Worm (Caenorhabditis elegans): ENCODE measurements around the gene srt-8.
"Not testable (repeated sequence)": the region's sequence is repeated elsewhere in the genome, so short reads cannot be mapped to it uniquely, and the experiment has no call there.

srt-8 gene

ce11 chrV:3054254-3054653 lies 32.1 kb upstream of the srt-8 start, which contains the start of gene C50H11.8:
Gene C50H11.8 (plus strand): TSS chrV:3054554.
- TF ChIP-seq lsy-2 (tag; optimal IDR thresholded peaks at IDR 0.05) (no peak), nhr-11 (tag; optimal IDR thresholded peaks at IDR 0.05) (no peak), lin-11 (tag; optimal IDR thresholded peaks at IDR 0.05) (no peak), nhr-23 (tag; optimal IDR thresholded peaks at IDR 0.05) (no peak), nhr-77 (tag; optimal IDR thresholded peaks at IDR 0.05) (no peak), unc-62 (GFP tag; optimal IDR thresholded peaks at IDR 0.05) (no peak), sma-3 (GFP tag; optimal IDR thresholded peaks at IDR 0.05) (no peak), mdl-1 (tag; optimal IDR thresholded peaks at IDR 0.05) (no peak), nhr-129 (tag; optimal IDR thresholded peaks at IDR 0.05) (no peak), peb-1 (tag; optimal IDR thresholded peaks at IDR 0.05) (no peak), nhr-6 (tag; optimal IDR thresholded peaks at IDR 0.05) (no peak)

- TF ChIP-seq lsy-2 (tag; optimal IDR thresholded peaks at IDR 0.05), result no peak
- no peak for TF ChIP-seq nhr-12 (tag; optimal IDR thresholded peaks at IDR 0.05)
- no peak for TF ChIP-seq unc-62 (GFP tag; optimal IDR thresholded peaks at IDR 0.05)
- no peak for TF ChIP-seq skn-1 (tag; optimal IDR thresholded peaks at IDR 0.05)
- no peak for TF ChIP-seq blmp-1 (tag; optimal IDR thresholded peaks at IDR 0.05; ENCODE audit: insufficient read depth)
- no peak for TF ChIP-seq nhr-237 (tag; optimal IDR thresholded peaks at IDR 0.05)
- no peak for TF ChIP-seq elt-1 (tag; optimal IDR thresholded peaks at IDR 0.05)
- TF ChIP-seq dmd-4 (tag; optimal IDR thresholded peaks at IDR 0.05), result no peak
Measured at ce11 chrV:3058996-3059395, 27.4 kb upstream of the srt-8 start, which contains the start of gene str-244. Gene str-244 (minus strand): TSS chrV:3059096.

- TF ChIP-seq unc-39 (tag; optimal IDR thresholded peaks at IDR 0.05), result no peak
Measured at ce11 chrV:3062078-3062477, 24.3 kb upstream of the srt-8 start, which contains the start of gene srt-15. Gene srt-15 (minus strand): TSS chrV:3062178.

DNA sequence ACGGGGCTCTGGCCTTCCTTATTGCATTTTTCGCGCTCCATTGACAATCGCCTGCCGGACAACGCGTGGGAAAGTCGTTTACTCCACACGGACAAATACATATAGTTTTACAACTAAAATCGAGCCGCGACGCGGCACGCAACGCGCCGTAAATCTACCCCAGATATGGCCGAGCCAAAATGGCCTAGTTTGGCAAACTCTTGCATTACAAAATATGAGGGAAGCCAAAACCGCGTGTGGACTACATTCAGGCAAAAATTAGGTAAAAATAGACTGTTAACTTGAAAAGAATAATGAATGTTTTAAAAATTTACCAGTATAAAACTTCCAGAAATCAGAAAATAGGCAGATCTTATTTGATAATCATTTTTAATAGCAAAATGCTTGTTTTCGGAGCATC lies 21.9 kb upstream of the srt-8 start, which contains the start of gene srt-16:
srt-16 (minus strand) TSS at position 101 of the 400 bp plus-strand sequence.
- not testable (repeated sequence) for TF ChIP-seq mbf-1, dmd-4, aly-2 (tag; optimal IDR thresholded peaks at IDR 0.05)

ce11 chrV:3065928-3066327 lies 20.4 kb upstream of the srt-8 start, which contains the start of gene srh-185:
Gene srh-185 (plus strand): TSS chrV:3066228.
- TF ChIP-seq fos-1 (tag; optimal IDR thresholded peaks at IDR 0.05), result no peak
- no peak for TF ChIP-seq lin-11 (tag; optimal IDR thresholded peaks at IDR 0.05)
- TF ChIP-seq sma-9 (GFP tag; optimal IDR thresholded peaks at IDR 0.05), result no peak
- no peak for TF ChIP-seq sma-9 (tag; optimal IDR thresholded peaks at IDR 0.05)
- TF ChIP-seq blmp-1 (tag; optimal IDR thresholded peaks at IDR 0.05; ENCODE audit: insufficient read depth), result no peak
- no peak for TF ChIP-seq dmd-4 (tag; optimal IDR thresholded peaks at IDR 0.05)
- no peak for TF ChIP-seq lin-39 (tag; optimal IDR thresholded peaks at IDR 0.05)
- TF ChIP-seq ztf-1 (GFP tag; conservative IDR thresholded peaks at IDR 0.05), result no peak
- TF ChIP-seq crh-2 (tag; optimal IDR thresholded peaks at IDR 0.05), result no peak
- TF ChIP-seq ztf-11 (tag; optimal IDR thresholded peaks at IDR 0.05), result no peak
- no peak for TF ChIP-seq Y55F3AM.14 (GFP tag; optimal IDR thresholded peaks at IDR 0.05)
- TF ChIP-seq C34F6.9 (tag; optimal IDR thresholded peaks at IDR 0.05), result no peak
- no peak for TF ChIP-seq nhr-23 (tag; optimal IDR thresholded peaks at IDR 0.05)
- TF ChIP-seq ama-1 (optimal IDR thresholded peaks at IDR 0.05), result no peak
- no peak for TF ChIP-seq R02D3.7 (tag; optimal IDR thresholded peaks at IDR 0.05)
- no peak for TF ChIP-seq ZK546.5 (tag; optimal IDR thresholded peaks at IDR 0.05)
- no peak for TF ChIP-seq nhr-237 (tag; optimal IDR thresholded peaks at IDR 0.05)
- TF ChIP-seq mbf-1 (tag; optimal IDR thresholded peaks at IDR 0.05), result no peak

ce11 chrV:3069101-3069500 lies 17.3 kb upstream of the srt-8 start, which contains the start of gene str-40:
Gene str-40 (minus strand): TSS chrV:3069201.
- TF ChIP-seq aly-2 (tag; optimal IDR thresholded peaks at IDR 0.05) (no peak), ama-1 (optimal IDR thresholded peaks at IDR 0.05) (no peak), ztf-1 (GFP tag; conservative IDR thresholded peaks at IDR 0.05) (no peak), sem-4 (tag; optimal IDR thresholded peaks at IDR 0.05) (no peak), ceh-82 (tag; optimal IDR thresholded peaks at IDR 0.05) (no peak), mab-5 (tag; optimal IDR thresholded peaks at IDR 0.05) (no peak), blmp-1 (tag; optimal IDR thresholded peaks at IDR 0.05; ENCODE audit: insufficient read depth) (no peak), elt-3 (tag; optimal IDR thresholded peaks at IDR 0.05) (no peak), gmeb-1 (tag; optimal IDR thresholded peaks at IDR 0.05) (no peak), ztf-4 (tag; optimal IDR thresholded peaks at IDR 0.05) (no peak), nhr-77 (tag; optimal IDR thresholded peaks at IDR 0.05) (no peak), nhr-129 (tag; optimal IDR thresholded peaks at IDR 0.05) (no peak), crh-2 (tag; optimal IDR thresholded peaks at IDR 0.05) (no peak)

Measured in whole organism, L2 larva.